Worm (Caenorhabditis elegans) whole organism, young adult: Measurements from ENCODE around the gene EEED8.3.

Experiments used
- B0035.1 ChIP-seq: sonication (generic microtip); optimal IDR thresholded peaks from 2 replicates; lab custom pipeline; 2016; ENCODE audit warnings: missing genetic modification characterization, mild to moderate bottlenecking, missing compliant biosample characterization, missing genotype, missing genetic modification reagents
- C17E4.6 ChIP-seq: fragments of 200-800 bp; sonication (Bioruptor generic); IDR thresholded peaks from 2 replicates; pipeline ENCODE4 v1.3.6; 2022; ENCODE audit warnings: missing genetic modification reagents, missing genetic modification characterization, missing compliant biosample characterization
- Y95B8A.8 ChIP-seq: fragments of 200-800 bp; sonication (Bioruptor generic); IDR thresholded peaks from 2 replicates; pipeline ENCODE4 v1.3.6; 2022; ENCODE audit warnings: missing genetic modification reagents, missing genetic modification characterization, missing compliant biosample characterization
- athp-1 ChIP-seq: sonication (generic microtip); optimal IDR thresholded peaks from 2 replicates; lab custom pipeline; 2017; ENCODE audit warnings: mild to moderate bottlenecking, missing genetic modification characterization, missing compliant biosample characterization
- dox-1 ChIP-seq: fragments of 200-800 bp; sonication (Bioruptor generic); IDR thresholded peaks from 2 replicates; pipeline ENCODE4 v1.3.6; 2022; ENCODE audit warnings: missing genetic modification reagents, missing genetic modification characterization, missing compliant biosample characterization
- dpl-1 ChIP-seq: fragments of 150-350 bp; optimal IDR thresholded peaks from 2 replicates; lab custom pipeline; 2014; ENCODE audit warnings: missing biosample characterization, missing genetic modification reagents, missing genetic modification characterization
- fkh-3 ChIP-seq: sonication (generic microtip); optimal IDR thresholded peaks from 2 replicates; lab custom pipeline; 2016; ENCODE audit warnings: mild to moderate bottlenecking, missing genetic modification characterization, missing compliant biosample characterization
- lsy-27 ChIP-seq: sonication (generic microtip); optimal IDR thresholded peaks from 2 replicates; lab custom pipeline; 2017; ENCODE audit warnings: missing genetic modification characterization, mild to moderate bottlenecking, missing compliant biosample characterization, antibody characterized with exemption, missing genotype, borderline replicate concordance; ENCODE audit not compliant: insufficient read depth
- nhr-120 ChIP-seq: fragments of 200-800 bp; sonication (Bioruptor generic); IDR thresholded peaks from 2 replicates; pipeline ENCODE4 v1.3.6; 2022; ENCODE audit warnings: missing genetic modification characterization, missing compliant biosample characterization
- nhr-90 ChIP-seq: sonication (generic microtip); optimal IDR thresholded peaks from 2 replicates; lab custom pipeline; 2016; ENCODE audit warnings: missing genotype, mild to moderate bottlenecking, missing genetic modification characterization, missing compliant biosample characterization
- sea-2 ChIP-seq: fragments of 200-800 bp; sonication (Bioruptor generic); IDR thresholded peaks from 2 replicates; pipeline ENCODE4 v1.3.6; 2022; ENCODE audit warnings: missing genetic modification characterization, missing compliant biosample characterization
- xnd-1 ChIP-seq: sonication (generic microtip); optimal IDR thresholded peaks from 2 replicates; lab custom pipeline; 2016; ENCODE audit warnings: missing genotype, missing genetic modification reagents, missing genetic modification characterization, missing compliant biosample characterization
- ztf-18 ChIP-seq: sonication (generic microtip); optimal IDR thresholded peaks from 2 replicates; lab custom pipeline; 2016; ENCODE audit warnings: missing genotype, mild to moderate bottlenecking, missing genetic modification characterization, missing compliant biosample characterization

DNA sequence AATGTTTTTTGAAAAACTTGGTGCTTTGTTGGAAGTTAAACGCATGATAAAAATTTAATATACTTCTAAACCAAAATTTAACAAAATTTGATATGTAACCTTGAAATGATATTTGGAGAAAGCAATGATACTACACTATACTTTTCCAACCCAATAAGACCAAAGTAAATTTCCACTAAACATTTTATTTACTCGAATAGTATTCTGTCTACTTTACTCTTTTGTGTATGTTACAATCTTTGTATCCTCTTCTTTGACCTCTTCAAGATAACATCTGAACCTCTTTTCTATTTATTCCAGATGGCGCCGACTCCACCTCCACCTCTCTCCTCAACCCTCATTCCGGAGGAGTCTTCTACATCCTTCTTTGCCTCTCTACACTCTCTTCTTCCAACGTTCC, 39.5 kb downstream of the EEED8.3 start, which contains the start of gene dhs-5:
- TF ChIP-seq nhr-90, result no peak
- TF ChIP-seq lsy-27 (tag; lab: Kevin White, UChicago), result no peak
- no peak for TF ChIP-seq dpl-1 (GFP tag; lab: Kevin White, UChicago)
- TF ChIP-seq C17E4.6 (GFP tag; lab: Robert Waterston, UW), result no peak
- no peak for TF ChIP-seq athp-1
- TF ChIP-seq B0035.1, result no peak
- TF ChIP-seq sea-2 (GFP tag; lab: Robert Waterston, UW), result no peak
- TF ChIP-seq dox-1, result no peak
- no peak for TF ChIP-seq Y95B8A.8 (GFP tag; lab: Robert Waterston, UW)
- TF ChIP-seq xnd-1 (tag; lab: Kevin White, UChicago), result no peak
- no peak for TF ChIP-seq ztf-18
- TF ChIP-seq fkh-3 (tag; lab: Kevin White, UChicago), result no peak
- TF ChIP-seq nhr-120 (GFP tag; lab: Robert Waterston, UW), result no peak
